Worm (Caenorhabditis elegans) whole organism, L4 larva: Measurements from ENCODE around the gene col-165.

ENCODE experiments used
- fos-1 ChIP-seq: fragments of 150-350 bp; optimal IDR thresholded peaks from 2 replicates; lab custom pipeline; 2014; ENCODE audit warnings: missing biosample characterization, missing genetic modification characterization
- nhr-237 ChIP-seq: sonication (generic microtip); optimal IDR thresholded peaks from 2 replicates; lab custom pipeline; 2017; ENCODE audit warnings: missing biosample characterization, missing genetic modification characterization
- rbr-2 ChIP-seq: sonication (generic microtip); optimal IDR thresholded peaks from 2 replicates; lab custom pipeline; 2016; ENCODE audit warnings: missing genotype, missing genetic modification characterization, missing compliant biosample characterization

DNA sequence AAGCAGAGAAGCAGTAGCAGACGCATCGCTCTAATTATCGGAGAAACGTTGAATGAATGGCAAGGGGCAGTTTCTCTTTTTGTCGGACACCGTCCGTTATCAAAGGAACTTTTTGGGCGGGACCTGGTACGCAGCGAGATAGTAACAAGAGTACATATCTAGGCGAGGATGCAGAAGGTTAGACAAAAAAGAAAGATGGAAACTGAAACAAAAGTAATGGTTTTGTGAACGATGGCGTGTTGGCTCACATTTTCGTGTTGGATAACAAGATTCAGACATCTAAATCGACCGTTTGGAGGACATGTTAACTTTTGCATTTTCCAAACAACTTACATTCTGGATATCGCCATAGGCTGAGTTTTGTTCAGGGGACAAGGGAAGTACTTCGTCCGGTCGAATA lies 4.0 kb downstream of the col-165 start, which contains the start of gene F14H12.6:
- TF ChIP-seq nhr-237 (tag; lab: Kevin White, UChicago) (no peak), fos-1 (tag; lab: Kevin White, UChicago) (no peak), rbr-2 (tag; lab: Kevin White, UChicago) (no peak)
